Fruit fly (Drosophila melanogaster): ENCODE results near the gene CG42713.

Gene CG42713

dm6 chr2L:8937003-8937402, 45.8 kb downstream of the CG42713 start, which contains the start of gene Tsp29Fb (continued):
- TF ChIP-seq onecut (GFP tag; IDR thresholded peaks at IDR 0.05) (peak; percentile 31), org-1 (GFP tag; optimal IDR thresholded peaks at IDR 0.05) (peak; percentile 71), CG17612 (GFP tag; IDR thresholded peaks at IDR 0.05) (no peak), caup (GFP tag; optimal IDR thresholded peaks at IDR 0.05; ENCODE audit: severe bottlenecking) (peak; percentile 65), Mad (GFP tag; optimal IDR thresholded peaks at IDR 0.05) (peak; percentile 16), sc (optimal IDR thresholded peaks at IDR 0.05) (no peak), sc (GFP tag; optimal IDR thresholded peaks at IDR 0.05) (peak; percentile 14), mld (GFP tag; IDR thresholded peaks at IDR 0.05; ENCODE audit: partially characterized antibody) (no peak), Rx (GFP tag; IDR thresholded peaks at IDR 0.05) (peak; percentile 47; the same call in 1 of the 2 replicates), CG10267 (tag; optimal IDR thresholded peaks at IDR 0.05) (peak; percentile 52), Hr39 (optimal IDR thresholded peaks at IDR 0.05) (no peak), hkb (optimal IDR thresholded peaks at IDR 0.05) (no peak), hkb (GFP tag; IDR thresholded peaks at IDR 0.05) (peak; percentile 83), cad (GFP tag; optimal IDR thresholded peaks at IDR 0.05) (no peak), seq (GFP tag; IDR thresholded peaks at IDR 0.05) (peak; percentile 54; the same call in 1 of the 2 replicates), stc (GFP tag; IDR thresholded peaks at IDR 0.05) (peak; percentile 51), Jarid2 (GFP tag; optimal IDR thresholded peaks at IDR 0.05) (peak; percentile 12), CG11723 (GFP tag; optimal IDR thresholded peaks at IDR 0.05) (peak; percentile 33), dmrt99B (tag; optimal IDR thresholded peaks at IDR 0.05) (peak; percentile 89), ase (GFP tag; IDR thresholded peaks at IDR 0.05) (0 out of 3 replicates have a peak, but pooled peaks have one; percentile 19), Awh (GFP tag; IDR thresholded peaks at IDR 0.05) (peak; percentile 67; the same call in 1 of the 2 replicates), CG8089 (GFP tag; optimal IDR thresholded peaks at IDR 0.05) (peak; percentile 4), CG12219 (GFP tag; optimal IDR thresholded peaks at IDR 0.05) (peak; percentile 60), ERR (GFP tag; optimal IDR thresholded peaks at IDR 0.05) (no peak), Hr51 (GFP tag; optimal IDR thresholded peaks at IDR 0.05) (peak in 1 of 2 experiments; percentile 90), Taf1 (GFP tag; IDR thresholded peaks at IDR 0.05) (peak; percentile 23; the same call in 1 of the 2 replicates), CG2875 (GFP tag; optimal IDR thresholded peaks at IDR 0.05) (peak; percentile 7), ftz-f1 (GFP tag; optimal IDR thresholded peaks at IDR 0.05) (peak; percentile 69), CG14667 (GFP tag; IDR thresholded peaks at IDR 0.05) (peak; percentile 49; the same call in 1 of the 2 replicates), CHES-1-like (GFP tag; optimal IDR thresholded peaks at IDR 0.05) (peak; percentile 54), zfh2 (GFP tag; optimal IDR thresholded peaks at IDR 0.05) (peak; percentile 61), CG9609 (GFP tag; optimal IDR thresholded peaks at IDR 0.05) (peak; percentile 12), CG32532 (GFP tag; IDR thresholded peaks at IDR 0.05) (peak; percentile 76), CG9797 (GFP tag; optimal IDR thresholded peaks at IDR 0.05) (no peak), CG3407 (GFP tag; optimal IDR thresholded peaks at IDR 0.05) (peak; percentile 32), run (tag; optimal IDR thresholded peaks at IDR 0.05) (peak; percentile 52), H2.0 (GFP tag; IDR thresholded peaks at IDR 0.05) (peak; percentile 31; the same call in 1 of the 2 replicates), D19B (GFP tag; optimal IDR thresholded peaks at IDR 0.05) (peak; percentile 57), CG7556 (GFP tag; optimal IDR thresholded peaks at IDR 0.05) (peak; percentile 84), chn (GFP tag; optimal IDR thresholded peaks at IDR 0.05) (peak; percentile 20), corto (GFP tag; optimal IDR thresholded peaks at IDR 0.05) (peak; percentile 5), ttk (GFP tag; IDR thresholded peaks at IDR 0.05) (peak; percentile 51), dysf (GFP tag; IDR thresholded peaks at IDR 0.05) (peak; percentile 81; the same call in 2 of the 3 replicates), tna (GFP tag; IDR thresholded peaks at IDR 0.05; ENCODE audit: partially characterized antibody) (no peak), GATAe (GFP tag; conservative IDR thresholded peaks at IDR 0.05) (peak; percentile 63; the same call in 1 of the 2 replicates), ranshi (GFP tag; IDR thresholded peaks at IDR 0.05) (peak; percentile 64; the same call in 1 of the 2 replicates), CG31224 (GFP tag; IDR thresholded peaks at IDR 0.05) (peak; percentile 57), CG17568 (GFP tag; optimal IDR thresholded peaks at IDR 0.05) (peak; percentile 38), amos (GFP tag; IDR thresholded peaks at IDR 0.05; ENCODE audit: partially characterized antibody) (no peak), CG10979 (tag; optimal IDR thresholded peaks at IDR 0.05) (peak; percentile 57), cas (GFP tag; IDR thresholded peaks at IDR 0.05) (0 out of 2 replicates have a peak, but pooled peaks have one; percentile 34)

Data from whole organism, embryonic.